Fruit fly (Drosophila melanogaster) whole organism, wandering third instar larva: Measurements from ENCODE around the gene Nuak.

Experiments used
- CG9705 ChIP-seq: fragments of 200-800 bp; sonication (Bioruptor generic); optimal IDR thresholded peaks from 2 replicates; lab custom pipeline; 2018; ENCODE audit warnings: missing biosample characterization, mild to moderate bottlenecking, missing genetic modification characterization
- Dfd ChIP-seq: fragments of >200 bp; optimal IDR thresholded peaks from 2 replicates; lab custom pipeline; 2017; ENCODE audit warnings: missing biosample characterization, missing genetic modification characterization
- Dif ChIP-seq: fragments of 200-275, 200-300 bp; sonication (Bioruptor generic); optimal IDR thresholded peaks from 2 replicates; lab custom pipeline; 2018; ENCODE audit warnings: missing biosample characterization, missing genetic modification characterization; ENCODE audit not compliant: partially characterized antibody
- Jra ChIP-seq: sonication (Bioruptor generic); optimal IDR thresholded peaks from 2 replicates; lab custom pipeline; 2016; ENCODE audit warnings: missing biosample characterization, missing genetic modification characterization
- N ChIP-seq: fragments of >200 bp; optimal IDR thresholded peaks from 2 replicates; lab custom pipeline; 2018; ENCODE audit warnings: missing biosample characterization, missing external identifiers, missing genetic modification characterization
- Rel ChIP-seq, 2 experiments: fragments of 200-800 bp; sonication (Bioruptor generic) in 1 of 2; optimal IDR thresholded peaks; 2 replicates in 1 of 2; 3 replicates in 1 of 2; lab custom pipeline; 2016 to 2019; ENCODE audit warnings: mild to moderate bottlenecking in 2 of 2, missing biosample characterization in 2 of 2, missing genetic modification characterization in 2 of 2, moderate library complexity in 1 of 2
- Vsx2 ChIP-seq: fragments of 200-300, 225-300 bp; sonication (Bioruptor generic); optimal IDR thresholded peaks from 2 replicates; lab custom pipeline; 2018; ENCODE audit warnings: missing biosample characterization, missing genetic modification characterization; ENCODE audit not compliant: partially characterized antibody
- fru ChIP-seq: fragments of 200-800 bp; sonication (Bioruptor generic); optimal IDR thresholded peaks from 3 replicates; lab custom pipeline; 2016; ENCODE audit warnings: missing biosample characterization, mild to moderate bottlenecking, missing genetic modification characterization
- lola ChIP-seq: fragments of >200 bp; optimal IDR thresholded peaks from 2 replicates; lab custom pipeline; 2017; ENCODE audit warnings: missing biosample characterization, missing genetic modification characterization
- pan ChIP-seq: fragments of >200 bp; optimal IDR thresholded peaks from 2 replicates; lab custom pipeline; 2017
- psq ChIP-seq: fragments of 200-800 bp; sonication (Bioruptor generic); optimal IDR thresholded peaks from 3 replicates; lab custom pipeline; 2017; ENCODE audit warnings: missing biosample characterization, mild to moderate bottlenecking, missing genetic modification characterization, moderate library complexity

dm6 chr3R:10222416-10222815 is 41.7 kb upstream of the Nuak start, which contains the start of gene CG12420:
- TF ChIP-seq Jra (GFP tag; lab: Kevin White, UChicago) (no peak), N (GFP tag; lab: Kevin White, UChicago) (no peak), CG9705 (GFP tag; lab: Kevin White, UChicago) (no peak), pan (lab: Kevin White, UChicago) (no peak), fru (GFP tag; lab: Kevin White, UChicago) (no peak), Dif (GFP tag; lab: Kevin White, UChicago) (no peak), psq (GFP tag; lab: Kevin White, UChicago) (no peak), lola (GFP tag; lab: Kevin White, UChicago) (no peak), Rel (GFP tag; optimal IDR thresholded peaks at IDR 0.05; lab: Kevin White, UChicago) (no peak), Rel (tag; optimal IDR thresholded peaks at IDR 0.05; lab: Kevin White, UChicago) (no peak), Vsx2 (GFP tag; lab: Kevin White, UChicago) (no peak), Dfd (no peak)
